Fruit fly (Drosophila melanogaster) whole organism, embryonic: Measurements from ENCODE around the gene CG8349.

Experiments
- Atf6 ChIP-seq: fragments of 200-800 bp; sonication (Bioruptor generic); IDR thresholded peaks from 2 replicates; pipeline ENCODE4 v1.3.6; 2022; ENCODE audit warnings: missing biosample characterization, missing genetic modification characterization
- CG10366 ChIP-seq: fragments of 200-800 bp; sonication (Bioruptor generic); IDR thresholded peaks from 2 replicates; pipeline ENCODE4 v1.3.6; 2022; ENCODE audit warnings: missing biosample characterization, missing genetic modification characterization
- CG10654 ChIP-seq: fragments of 200-800 bp; sonication (Bioruptor generic); optimal IDR thresholded peaks from 2 replicates; lab custom pipeline; 2016; ENCODE audit warnings: missing biosample characterization, missing genetic modification characterization
- CG11504 ChIP-seq: fragments of 200-800 bp; sonication (Bioruptor generic); optimal IDR thresholded peaks from 3 replicates; lab custom pipeline; 2019; ENCODE audit warnings: missing biosample characterization, mild to moderate bottlenecking, missing genetic modification characterization, moderate library complexity
- CG11723 ChIP-seq: fragments of 200-800 bp; sonication (Bioruptor generic); optimal IDR thresholded peaks from 2 replicates; lab custom pipeline; 2017; ENCODE audit warnings: missing biosample characterization, mild to moderate bottlenecking, missing genetic modification characterization
- CG12769 ChIP-seq: fragments of 200-800 bp; sonication (Bioruptor generic); optimal IDR thresholded peaks from 2 replicates; lab custom pipeline; 2019; ENCODE audit warnings: missing biosample characterization, mild to moderate bottlenecking, missing genetic modification characterization, moderate library complexity
- CG13287 ChIP-seq: fragments of 200-800 bp; sonication (Bioruptor generic); IDR thresholded peaks from 2 replicates; pipeline ENCODE4 v1.3.6; 2022; ENCODE audit warnings: missing biosample characterization, missing genetic modification characterization; ENCODE audit not compliant: partially characterized antibody
- CG14710 ChIP-seq: fragments of 200-800 bp; sonication (Bioruptor generic); optimal IDR thresholded peaks from 3 replicates; lab custom pipeline; 2019; ENCODE audit warnings: missing biosample characterization, mild to moderate bottlenecking, missing genetic modification characterization, moderate library complexity
- CG15011 ChIP-seq: fragments of 200-800 bp; sonication (Bioruptor generic); optimal IDR thresholded peaks from 3 replicates; lab custom pipeline; 2018; ENCODE audit warnings: missing biosample characterization, mild to moderate bottlenecking, missing genetic modification characterization
- CG17328 ChIP-seq: fragments of 200-800 bp; sonication (Bioruptor generic); IDR thresholded peaks from 2 replicates; pipeline ENCODE4 v1.3.6; 2022; ENCODE audit warnings: missing biosample characterization, missing genetic modification characterization
- CG1832 ChIP-seq: fragments of 200-800 bp; sonication (Bioruptor generic); optimal IDR thresholded peaks from 2 replicates; lab custom pipeline; 2017; ENCODE audit warnings: missing biosample characterization, mild to moderate bottlenecking, missing genetic modification characterization, inconsistent platforms
- CG30403 ChIP-seq: fragments of 200-800 bp; sonication (Bioruptor generic); optimal IDR thresholded peaks from 3 replicates; lab custom pipeline; 2016; ENCODE audit warnings: missing biosample characterization, missing genetic modification characterization
- CG33213 ChIP-seq: fragments of 200-800 bp; sonication (Bioruptor generic); optimal IDR thresholded peaks from 3 replicates; lab custom pipeline; 2016; ENCODE audit warnings: missing biosample characterization, missing genetic modification characterization
- CG5180 ChIP-seq: fragments of 200-800 bp; sonication (Bioruptor generic); optimal IDR thresholded peaks from 3 replicates; lab custom pipeline; 2017; ENCODE audit warnings: missing biosample characterization, missing genetic modification characterization, mild to moderate bottlenecking, moderate library complexity, missing genetic modification reagents
- CG6854 ChIP-seq: fragments of 200-800 bp; sonication (Bioruptor generic); optimal IDR thresholded peaks from 3 replicates; lab custom pipeline; 2017; ENCODE audit warnings: missing biosample characterization, mild to moderate bottlenecking, missing genetic modification characterization
- CG7271 ChIP-seq: fragments of 200-800 bp; sonication (Bioruptor generic); optimal IDR thresholded peaks from 2 replicates; lab custom pipeline; 2018; ENCODE audit warnings: missing biosample characterization, mild to moderate bottlenecking, missing genetic modification characterization, moderate library complexity
- CG7372 ChIP-seq: fragments of 200-800 bp; sonication (Bioruptor generic); IDR thresholded peaks from 2 replicates; pipeline ENCODE4 v1.3.6; 2022; ENCODE audit warnings: missing biosample characterization, missing genetic modification characterization
- CkIIα-i1 ChIP-seq: fragments of 200-800 bp; sonication (Bioruptor generic); IDR thresholded peaks from 2 replicates; pipeline ENCODE4 v1.3.6; 2022; ENCODE audit warnings: missing biosample characterization, missing genetic modification characterization
- Deaf1 ChIP-seq: fragments of 200-800 bp; optimal IDR thresholded peaks from 3 replicates; lab custom pipeline; 2019; ENCODE audit warnings: missing biosample characterization, mild to moderate bottlenecking, missing genetic modification characterization, moderate library complexity
- Dll ChIP-seq: fragments of 200-800 bp; sonication (Bioruptor generic); IDR thresholded peaks from 4 replicates; pipeline ENCODE4 v1.3.6; 2022; ENCODE audit warnings: missing biosample characterization, missing genetic modification characterization; ENCODE audit not compliant: partially characterized antibody
- Dp ChIP-seq: fragments of 200-800 bp; sonication (Bioruptor generic); optimal IDR thresholded peaks from 2 replicates; lab custom pipeline; 2018; ENCODE audit warnings: missing biosample characterization, mild to moderate bottlenecking, missing genetic modification characterization, moderate library complexity
- Drgx ChIP-seq: fragments of 200-800 bp; sonication (Bioruptor generic); IDR thresholded peaks from 2 replicates; pipeline ENCODE4 v1.3.6; 2022; ENCODE audit warnings: missing biosample characterization, missing genetic modification characterization
- Fer1 ChIP-seq: fragments of 200-800 bp; sonication (Bioruptor generic); optimal IDR thresholded peaks from 2 replicates; lab custom pipeline; 2017; ENCODE audit warnings: missing biosample characterization, mild to moderate bottlenecking, missing genetic modification characterization
- HLH3B ChIP-seq: fragments of 200-800 bp; sonication (Bioruptor generic); IDR thresholded peaks from 2 replicates; pipeline ENCODE4 v1.3.6; 2022; ENCODE audit warnings: missing biosample characterization, missing genetic modification characterization
- Hr39 ChIP-seq: fragments of >200 bp; optimal IDR thresholded peaks from 2 replicates; lab custom pipeline; 2017
- Hr51 ChIP-seq, 2 experiments: fragments of 200-800 bp; sonication (Bioruptor generic); optimal IDR thresholded peaks; 2 replicates in 1 of 2; 3 replicates in 1 of 2; lab custom pipeline; 2016 to 2018; ENCODE audit warnings: missing biosample characterization in 2 of 2, missing genetic modification characterization in 2 of 2, mild to moderate bottlenecking in 1 of 2, moderate library complexity in 1 of 2
- Oaz ChIP-seq: fragments of 200-800 bp; sonication (Bioruptor generic); IDR thresholded peaks from 2 replicates; pipeline ENCODE4 v1.3.6; 2022; ENCODE audit warnings: missing biosample characterization, missing genetic modification characterization
- PHDP ChIP-seq: fragments of 200-800 bp; sonication (Bioruptor generic); optimal IDR thresholded peaks from 3 replicates; lab custom pipeline; 2018; ENCODE audit warnings: missing biosample characterization, mild to moderate bottlenecking, missing genetic modification characterization, moderate library complexity
- Poxn ChIP-seq: fragments of 200-800 bp; sonication (Bioruptor generic); IDR thresholded peaks from 2 replicates; pipeline ENCODE4 v1.3.6; 2022; ENCODE audit warnings: missing biosample characterization, missing genetic modification characterization
- Ptx1 ChIP-seq: fragments of 200-800 bp; sonication (Bioruptor generic); IDR thresholded peaks from 2 replicates; pipeline ENCODE4 v1.3.6; 2022; ENCODE audit warnings: missing biosample characterization, missing genetic modification characterization
- Ravus ChIP-seq: fragments of 200-800 bp; sonication (Bioruptor generic); IDR thresholded peaks from 2 replicates; pipeline ENCODE4 v1.3.6; 2022; ENCODE audit warnings: missing biosample characterization, missing genetic modification characterization
- Sry-β ChIP-seq: fragments of 200-800 bp; sonication (Bioruptor generic); optimal IDR thresholded peaks from 2 replicates; lab custom pipeline; 2018; ENCODE audit warnings: missing biosample characterization, mild to moderate bottlenecking, missing genetic modification characterization, moderate library complexity
- ac ChIP-seq: fragments of 200-800 bp; sonication (Bioruptor generic); optimal IDR thresholded peaks from 3 replicates; lab custom pipeline; 2017; ENCODE audit warnings: missing biosample characterization, mild to moderate bottlenecking, missing genetic modification characterization
- ash1 ChIP-seq: fragments of 200-800 bp; sonication (Bioruptor generic); optimal IDR thresholded peaks from 2 replicates; lab custom pipeline; 2018; ENCODE audit warnings: missing biosample characterization, mild to moderate bottlenecking, missing genetic modification characterization
- br ChIP-seq: fragments of >200 bp; optimal IDR thresholded peaks from 2 replicates; lab custom pipeline; 2017
- danr ChIP-seq: fragments of 200-800 bp; sonication (Bioruptor generic); IDR thresholded peaks from 2 replicates; pipeline ENCODE4 v1.3.6; 2022; ENCODE audit warnings: missing biosample characterization, missing genetic modification characterization
- ems ChIP-seq: fragments of 200-800 bp; sonication (Bioruptor generic); optimal IDR thresholded peaks from 3 replicates; lab custom pipeline; 2016; ENCODE audit warnings: missing biosample characterization, missing genetic modification characterization
- gem ChIP-seq: fragments of 200-800 bp; sonication (Bioruptor generic); optimal IDR thresholded peaks from 2 replicates; lab custom pipeline; 2019; ENCODE audit warnings: missing biosample characterization, mild to moderate bottlenecking, missing genetic modification characterization, moderate library complexity
- hb ChIP-seq: fragments of 200-800 bp; sonication (Bioruptor generic); IDR thresholded peaks from 3 replicates; pipeline ENCODE4 v1.3.6; 2022; ENCODE audit warnings: missing biosample characterization, missing genetic modification characterization; ENCODE audit not compliant: partially characterized antibody
- hbn ChIP-seq: fragments of 200-800 bp; sonication (Bioruptor generic); IDR thresholded peaks from 2 replicates; pipeline ENCODE4 v1.3.6; 2022; ENCODE audit warnings: missing biosample characterization, missing genetic modification characterization; ENCODE audit not compliant: partially characterized antibody
- kay ChIP-seq: fragments of 200-800 bp; sonication (Bioruptor generic); optimal IDR thresholded peaks from 2 replicates; lab custom pipeline; 2016; ENCODE audit warnings: missing biosample characterization, missing genetic modification characterization
- lilli ChIP-seq: fragments of 200-800 bp; sonication (Bioruptor generic); optimal IDR thresholded peaks from 3 replicates; lab custom pipeline; 2016; ENCODE audit warnings: missing biosample characterization, missing genetic modification characterization
- nom ChIP-seq: fragments of 200-800 bp; sonication (Bioruptor generic); optimal IDR thresholded peaks from 2 replicates; lab custom pipeline; 2017; ENCODE audit warnings: missing biosample characterization, missing genetic modification characterization, mild to moderate bottlenecking, moderate library complexity, missing genetic modification reagents
- p53 ChIP-seq: fragments of 200-800 bp; sonication (Bioruptor generic); optimal IDR thresholded peaks from 2 replicates; lab custom pipeline; 2016; ENCODE audit warnings: missing biosample characterization, missing genetic modification characterization
- psq ChIP-seq: fragments of 200-800 bp; sonication (Bioruptor generic); optimal IDR thresholded peaks from 2 replicates; lab custom pipeline; 2017; ENCODE audit warnings: missing biosample characterization, missing genetic modification characterization
- repo ChIP-seq: fragments of 200-800 bp; sonication (Bioruptor generic); optimal IDR thresholded peaks from 2 replicates; lab custom pipeline; 2016; ENCODE audit warnings: missing biosample characterization, missing genetic modification characterization
- scrt ChIP-seq: fragments of 200-800 bp; sonication (Bioruptor generic); optimal IDR thresholded peaks from 2 replicates; lab custom pipeline; 2018; ENCODE audit warnings: missing biosample characterization, mild to moderate bottlenecking, missing genetic modification characterization, moderate library complexity
- sd ChIP-seq: fragments of 200-800 bp; sonication (Bioruptor generic); optimal IDR thresholded peaks from 3 replicates; lab custom pipeline; 2018; ENCODE audit warnings: missing biosample characterization, mild to moderate bottlenecking, missing genetic modification characterization, moderate library complexity
- sob ChIP-seq: fragments of 200-800 bp; sonication (Bioruptor generic); IDR thresholded peaks from 2 replicates; pipeline ENCODE4 v1.3.6; 2022; ENCODE audit warnings: missing biosample characterization, missing genetic modification characterization
- sug ChIP-seq: fragments of 200-800 bp; optimal IDR thresholded peaks from 2 replicates; lab custom pipeline; 2019; ENCODE audit warnings: missing biosample characterization, mild to moderate bottlenecking, missing genetic modification characterization, moderate library complexity
- ttk ChIP-seq: fragments of 200-800 bp; sonication (Bioruptor generic); IDR thresholded peaks from 2 replicates; pipeline ENCODE4 v2.1.2; 2022; ENCODE audit warnings: missing biosample characterization, missing genetic modification characterization
- twi ChIP-seq: fragments of 200-800 bp; optimal IDR thresholded peaks from 2 replicates; lab custom pipeline; 2019; ENCODE audit warnings: missing biosample characterization, mild to moderate bottlenecking, missing genetic modification characterization, moderate library complexity

Gene CG8349

dm6 chr2L:8232389-8232788 is 16.7 kb downstream of the CG8349 start (continued):
- no peak for TF ChIP-seq CG5180 (GFP tag; lab: Kevin White, UChicago)
- TF ChIP-seq CG7271 (tag; lab: Kevin White, UChicago), result no peak
- TF ChIP-seq CG6854 (GFP tag; lab: Kevin White, UChicago), result no peak
- TF ChIP-seq HLH3B (GFP tag; lab: Robert Waterston, UW), result no peak
- peak; percentile 45 for TF ChIP-seq gem (tag; lab: Kevin White, UChicago)
- no peak for TF ChIP-seq CG7372 (GFP tag; lab: Robert Waterston, UW)
- TF ChIP-seq CG11723 (GFP tag; lab: Kevin White, UChicago), result no peak
- TF ChIP-seq Sry-β, result no peak
- TF ChIP-seq Hr39 (lab: Kevin White, UChicago), result no peak
- no peak for TF ChIP-seq Ravus (GFP tag; lab: Robert Waterston, UW)
- TF ChIP-seq hbn (GFP tag; lab: Robert Waterston, UW), result no peak
- no peak for TF ChIP-seq repo (GFP tag; lab: Kevin White, UChicago)
- no peak for TF ChIP-seq CG10654 (GFP tag; lab: Kevin White, UChicago)
- TF ChIP-seq CG15011 (GFP tag; lab: Kevin White, UChicago), result no peak
- TF ChIP-seq Poxn (GFP tag; lab: Robert Waterston, UW), result no peak
- no peak for TF ChIP-seq br (lab: Kevin White, UChicago)
- TF ChIP-seq Dll (GFP tag; lab: Robert Waterston, UW), result no peak
- peak; percentile 16 for TF ChIP-seq CG11504 (tag; lab: Kevin White, UChicago)
- TF ChIP-seq CG12769 (tag; lab: Kevin White, UChicago), result no peak
- peak; percentile 87 for TF ChIP-seq Drgx (GFP tag; lab: Robert Waterston, UW)
- 0 out of 2 replicates have a peak, but pooled peaks have one; percentile 10 for TF ChIP-seq CG17328 (GFP tag; lab: Robert Waterston, UW)
- TF ChIP-seq Deaf1, result no peak
- no peak for TF ChIP-seq CkIIα-i1
- TF ChIP-seq PHDP, result no peak
- peak; percentile 90 for TF ChIP-seq nom (GFP tag; lab: Kevin White, UChicago)
- TF ChIP-seq Atf6, result 0 out of 2 replicates have a peak, but pooled peaks have one; percentile 15
- TF ChIP-seq sd (tag; lab: Kevin White, UChicago), result peak; percentile 27
- no peak for TF ChIP-seq Dp (GFP tag; lab: Kevin White, UChicago)
- TF ChIP-seq twi (tag; lab: Kevin White, UChicago), result no peak
- TF ChIP-seq Hr51 (GFP tag; optimal IDR thresholded peaks at IDR 0.05; lab: Kevin White, UChicago), result no peak
- TF ChIP-seq sob (GFP tag; lab: Robert Waterston, UW), result no peak
- peak; percentile 5 for TF ChIP-seq CG30403 (GFP tag; lab: Kevin White, UChicago)
- no peak for TF ChIP-seq scrt (GFP tag; lab: Kevin White, UChicago)
- TF ChIP-seq kay, result no peak
- no peak for TF ChIP-seq hb (GFP tag; lab: Robert Waterston, UW)
- TF ChIP-seq CG10366 (GFP tag; lab: Robert Waterston, UW), result no peak
- no peak for TF ChIP-seq ems (GFP tag; lab: Kevin White, UChicago)
- no peak for TF ChIP-seq psq (GFP tag; lab: Kevin White, UChicago)
- peak; percentile 29; the same call in 1 of the 2 replicates for TF ChIP-seq Ptx1
- no peak for TF ChIP-seq CG13287 (GFP tag; lab: Robert Waterston, UW)
- TF ChIP-seq CG1832 (GFP tag; lab: Kevin White, UChicago), result no peak
- no peak for TF ChIP-seq ac (GFP tag; lab: Kevin White, UChicago)
- no peak for TF ChIP-seq Fer1 (GFP tag; lab: Kevin White, UChicago)
- no peak for TF ChIP-seq ash1 (GFP tag; lab: Kevin White, UChicago)
- no peak for TF ChIP-seq lilli
- no peak for TF ChIP-seq sug
- no peak for TF ChIP-seq ttk (GFP tag; lab: Robert Waterston, UW)
- TF ChIP-seq CG33213 (GFP tag; lab: Kevin White, UChicago), result no peak
- no peak for TF ChIP-seq p53 (GFP tag; lab: Kevin White, UChicago)
- TF ChIP-seq Oaz (GFP tag; lab: Robert Waterston, UW), result no peak
- TF ChIP-seq danr, result no peak
- no peak for TF ChIP-seq CG14710 (tag; lab: Kevin White, UChicago)
